Fruit fly (Drosophila melanogaster) whole organism, embryonic: Measurements from ENCODE around the gene CG43156.

Source experiments
- Antp ChIP-seq: fragments of 200-800 bp; sonication (Bioruptor generic); optimal IDR thresholded peaks from 3 replicates; lab custom pipeline; 2016; ENCODE audit warnings: missing biosample characterization, missing genetic modification characterization
- Bteb2 ChIP-seq: fragments of 200-800 bp; sonication (Bioruptor generic); optimal IDR thresholded peaks from 2 replicates; lab custom pipeline; 2016; ENCODE audit warnings: missing biosample characterization, missing genetic modification characterization
- CG10267 ChIP-seq: fragments of 200-800 bp; sonication (Bioruptor generic); optimal IDR thresholded peaks from 2 replicates; lab custom pipeline; 2018; ENCODE audit warnings: missing biosample characterization, mild to moderate bottlenecking, missing genetic modification characterization, moderate library complexity
- CG10366 ChIP-seq: fragments of 200-800 bp; sonication (Bioruptor generic); IDR thresholded peaks from 2 replicates; pipeline ENCODE4 v1.3.6; 2022; ENCODE audit warnings: missing biosample characterization, missing genetic modification characterization
- CG11456 ChIP-seq: fragments of 200-800 bp; sonication (Bioruptor generic); IDR thresholded peaks from 3 replicates; pipeline ENCODE4 v1.3.6; 2022; ENCODE audit warnings: missing biosample characterization, missing genetic modification characterization
- CG12942 ChIP-seq: fragments of 200-800 bp; sonication (Bioruptor generic); optimal IDR thresholded peaks from 3 replicates; lab custom pipeline; 2016; ENCODE audit warnings: missing biosample characterization, missing genetic modification characterization
- CG13424 ChIP-seq: fragments of 200-800 bp; sonication (Bioruptor generic); optimal IDR thresholded peaks from 2 replicates; lab custom pipeline; 2019; ENCODE audit warnings: missing biosample characterization, mild to moderate bottlenecking, missing genetic modification characterization, moderate library complexity
- CG16863 ChIP-seq: fragments of 200-800 bp; sonication (Bioruptor generic); optimal IDR thresholded peaks from 3 replicates; lab custom pipeline; 2016; ENCODE audit warnings: missing biosample characterization, missing genetic modification characterization
- CG17186 ChIP-seq: fragments of 200-800 bp; sonication (Bioruptor generic); optimal IDR thresholded peaks from 3 replicates; lab custom pipeline; 2017; ENCODE audit warnings: missing biosample characterization, missing genetic modification reagents, missing genetic modification characterization
- CG34376 ChIP-seq: fragments of 200-800 bp; sonication (Bioruptor generic); optimal IDR thresholded peaks from 2 replicates; lab custom pipeline; 2018; ENCODE audit warnings: missing biosample characterization, mild to moderate bottlenecking, missing genetic modification characterization
- CG42726 ChIP-seq: fragments of 200-800 bp; sonication (Bioruptor generic); IDR thresholded peaks from 2 replicates; pipeline ENCODE4 v1.3.6; 2022; ENCODE audit warnings: missing biosample characterization, missing genetic modification characterization; ENCODE audit not compliant: partially characterized antibody
- CG4820 ChIP-seq: fragments of 200-800 bp; sonication (Bioruptor generic); optimal IDR thresholded peaks from 3 replicates; lab custom pipeline; 2016; ENCODE audit warnings: missing biosample characterization, missing genetic modification characterization
- CG6683 ChIP-seq: fragments of 200-800 bp; sonication (Bioruptor generic); optimal IDR thresholded peaks from 2 replicates; lab custom pipeline; 2017; ENCODE audit warnings: missing biosample characterization, mild to moderate bottlenecking, missing genetic modification characterization, missing genetic modification reagents
- CG7556 ChIP-seq: fragments of 200-800 bp; sonication (Bioruptor generic); optimal IDR thresholded peaks from 2 replicates; lab custom pipeline; 2017; ENCODE audit warnings: missing biosample characterization, mild to moderate bottlenecking, missing genetic modification characterization
- CG7786 ChIP-seq: fragments of 200-800 bp; sonication (Bioruptor generic); optimal IDR thresholded peaks from 2 replicates; lab custom pipeline; 2016; ENCODE audit warnings: missing biosample characterization, missing genetic modification characterization
- CG7839 ChIP-seq: fragments of 200-800 bp; sonication (Bioruptor generic); optimal IDR thresholded peaks from 3 replicates; lab custom pipeline; 2018; ENCODE audit warnings: missing biosample characterization, mild to moderate bottlenecking, missing genetic modification characterization, moderate library complexity
- CG8478 ChIP-seq: fragments of >200 bp; optimal IDR thresholded peaks from 2 replicates; lab custom pipeline; 2018
- CG9797 ChIP-seq: fragments of 200-800 bp; sonication (Bioruptor generic); optimal IDR thresholded peaks from 3 replicates; lab custom pipeline; 2018; ENCODE audit warnings: missing biosample characterization, mild to moderate bottlenecking, missing genetic modification characterization
- CG9876 ChIP-seq: fragments of 200-800 bp; sonication (Bioruptor generic); optimal IDR thresholded peaks from 2 replicates; lab custom pipeline; 2016; ENCODE audit warnings: missing biosample characterization, missing genetic modification characterization
- CrebB ChIP-seq: fragments of 200-800 bp; sonication (Bioruptor generic); optimal IDR thresholded peaks from 3 replicates; lab custom pipeline; 2018; ENCODE audit warnings: missing biosample characterization, mild to moderate bottlenecking, missing genetic modification characterization
- Ets97D ChIP-seq: fragments of 200-800 bp; sonication (Bioruptor generic); optimal IDR thresholded peaks from 3 replicates; lab custom pipeline; 2016; ENCODE audit warnings: missing biosample characterization, missing genetic modification characterization
- Fer1 ChIP-seq: fragments of 200-800 bp; sonication (Bioruptor generic); optimal IDR thresholded peaks from 2 replicates; lab custom pipeline; 2017; ENCODE audit warnings: missing biosample characterization, mild to moderate bottlenecking, missing genetic modification characterization
- Fer2 ChIP-seq: fragments of 200-800 bp; sonication (Bioruptor generic); optimal IDR thresholded peaks from 2 replicates; lab custom pipeline; 2018; ENCODE audit warnings: missing biosample characterization, mild to moderate bottlenecking, missing genetic modification characterization, moderate library complexity
- Fer3 ChIP-seq: fragments of 200-800 bp; sonication (Bioruptor generic); optimal IDR thresholded peaks from 2 replicates; lab custom pipeline; 2018; ENCODE audit warnings: missing biosample characterization, mild to moderate bottlenecking, missing genetic modification characterization, moderate library complexity
- Gsc ChIP-seq: fragments of 200-800 bp; sonication (Bioruptor generic); IDR thresholded peaks from 2 replicates; pipeline ENCODE4 v1.3.6; 2022; ENCODE audit warnings: missing biosample characterization, missing genetic modification characterization
- HHEX ChIP-seq: fragments of 200-800 bp; sonication (Bioruptor generic); optimal IDR thresholded peaks from 3 replicates; lab custom pipeline; 2017; ENCODE audit warnings: missing biosample characterization, mild to moderate bottlenecking, missing genetic modification characterization, missing genetic modification reagents
- HLH4C ChIP-seq: fragments of 200-800 bp; sonication (Bioruptor generic); IDR thresholded peaks from 3 replicates; pipeline ENCODE4 v1.3.6; 2022; ENCODE audit warnings: missing biosample characterization, missing genetic modification characterization; ENCODE audit not compliant: partially characterized antibody
- Hmr ChIP-seq: fragments of 200-800 bp; sonication (Bioruptor generic); optimal IDR thresholded peaks from 3 replicates; lab custom pipeline; 2017; ENCODE audit warnings: mild to moderate bottlenecking, missing biosample characterization, missing genetic modification reagents, missing genetic modification characterization
- NK7.1 ChIP-seq: fragments of 200-800 bp; sonication (Bioruptor generic); optimal IDR thresholded peaks from 3 replicates; lab custom pipeline; 2016; ENCODE audit warnings: missing biosample characterization, missing genetic modification characterization
- Neu2 ChIP-seq: fragments of 200-800 bp; sonication (Bioruptor generic); optimal IDR thresholded peaks from 3 replicates; lab custom pipeline; 2016; ENCODE audit warnings: missing biosample characterization, missing genetic modification characterization, borderline replicate concordance
- Opbp ChIP-seq: fragments of 200-800 bp; sonication (Bioruptor generic); IDR thresholded peaks from 3 replicates; pipeline ENCODE4 v1.3.6; 2022; ENCODE audit warnings: missing biosample characterization, missing genetic modification characterization; ENCODE audit not compliant: partially characterized antibody
- Rfx ChIP-seq: fragments of 200-800 bp; sonication (Bioruptor generic); IDR thresholded peaks from 2 replicates; pipeline ENCODE4 v1.3.6; 2022; ENCODE audit warnings: missing biosample characterization, missing genetic modification characterization
- hb ChIP-seq: fragments of 200-800 bp; sonication (Bioruptor generic); IDR thresholded peaks from 3 replicates; pipeline ENCODE4 v1.3.6; 2022; ENCODE audit warnings: missing biosample characterization, missing genetic modification characterization; ENCODE audit not compliant: partially characterized antibody
- her ChIP-seq: fragments of 200-800 bp; sonication (Bioruptor generic); optimal IDR thresholded peaks from 2 replicates; lab custom pipeline; 2016; ENCODE audit warnings: missing biosample characterization, missing genetic modification characterization
- hkb ChIP-seq, 2 experiments: fragments of 200-800 bp in 1 of 2; fragments of >200 bp in 1 of 2; sonication (Bioruptor generic) in 1 of 2; IDR thresholded peaks in 1 of 2; optimal IDR thresholded peaks in 1 of 2; 2 replicates each; pipeline versions ENCODE4 v1.3.6 to Lab custom; 2017 to 2022; ENCODE audit warnings: missing biosample characterization in 1 of 2, missing genetic modification characterization in 1 of 2
- ind ChIP-seq: fragments of 200-800 bp; sonication (Bioruptor generic); optimal IDR thresholded peaks from 3 replicates; lab custom pipeline; 2016; ENCODE audit warnings: missing biosample characterization, missing genetic modification characterization
- jumu ChIP-seq: fragments of 200-800 bp; sonication (Bioruptor generic); optimal IDR thresholded peaks from 3 replicates; lab custom pipeline; 2016; ENCODE audit warnings: missing biosample characterization, missing genetic modification characterization
- kay ChIP-seq: fragments of 200-800 bp; sonication (Bioruptor generic); optimal IDR thresholded peaks from 2 replicates; lab custom pipeline; 2016; ENCODE audit warnings: missing biosample characterization, missing genetic modification characterization
- knrl ChIP-seq: fragments of 200-800 bp; sonication (Bioruptor generic); IDR thresholded peaks from 3 replicates; pipeline ENCODE4 v1.3.6; 2022; ENCODE audit warnings: missing biosample characterization, missing genetic modification characterization; ENCODE audit not compliant: partially characterized antibody
- maf-S ChIP-seq: fragments of 200-800 bp; sonication (Bioruptor generic); optimal IDR thresholded peaks from 2 replicates; lab custom pipeline; 2016; ENCODE audit warnings: missing biosample characterization, missing genetic modification characterization
- nerfin-1 ChIP-seq: fragments of 200-800 bp; sonication (Bioruptor generic); optimal IDR thresholded peaks from 3 replicates; lab custom pipeline; 2019; ENCODE audit warnings: missing biosample characterization, mild to moderate bottlenecking, missing genetic modification characterization, moderate library complexity
- nerfin-2 ChIP-seq: fragments of 200-800 bp; sonication (Bioruptor generic); IDR thresholded peaks from 2 replicates; pipeline ENCODE4 v1.3.6; 2022; ENCODE audit warnings: missing biosample characterization, missing genetic modification characterization; ENCODE audit not compliant: partially characterized antibody
- prd ChIP-seq, 3 experiments: fragments of >200 bp in 2 of 3; fragments of 200-800 bp in 1 of 3; sonication (Bioruptor generic) in 1 of 3; optimal IDR thresholded peaks in 2 of 3; IDR thresholded peaks in 1 of 3; 2 replicates in 2 of 3; 3 replicates in 1 of 3; pipeline versions ENCODE4 v1.3.6 to Lab custom; 2017 to 2022; ENCODE audit warnings: missing biosample characterization in 1 of 3, missing genetic modification characterization in 1 of 3
- sim ChIP-seq: fragments of 200-800 bp; sonication (Bioruptor generic); IDR thresholded peaks from 2 replicates; pipeline ENCODE4 v1.3.6; 2022; ENCODE audit warnings: missing biosample characterization, missing genetic modification characterization
- sqz ChIP-seq: fragments of 200-800 bp; sonication (Bioruptor generic); optimal IDR thresholded peaks from 3 replicates; lab custom pipeline; 2018; ENCODE audit warnings: missing biosample characterization, mild to moderate bottlenecking, missing genetic modification characterization
- sug ChIP-seq: fragments of 200-800 bp; optimal IDR thresholded peaks from 2 replicates; lab custom pipeline; 2019; ENCODE audit warnings: missing biosample characterization, mild to moderate bottlenecking, missing genetic modification characterization, moderate library complexity
- tgo ChIP-seq: fragments of 200-800 bp; sonication (Bioruptor generic); IDR thresholded peaks from 3 replicates; pipeline ENCODE4 v1.3.6; 2022; ENCODE audit warnings: missing biosample characterization, missing genetic modification characterization
- wek ChIP-seq: fragments of 200-800 bp; sonication (Bioruptor generic); optimal IDR thresholded peaks from 3 replicates; lab custom pipeline; 2018; ENCODE audit warnings: missing biosample characterization, mild to moderate bottlenecking, missing genetic modification characterization, moderate library complexity
- zen2 ChIP-seq: fragments of 200-800 bp; sonication (Bioruptor generic); IDR thresholded peaks from 3 replicates; pipeline ENCODE4 v1.3.6; 2022; ENCODE audit warnings: missing biosample characterization, missing genetic modification characterization; ENCODE audit not compliant: partially characterized antibody

Gene CG43156

DNA sequence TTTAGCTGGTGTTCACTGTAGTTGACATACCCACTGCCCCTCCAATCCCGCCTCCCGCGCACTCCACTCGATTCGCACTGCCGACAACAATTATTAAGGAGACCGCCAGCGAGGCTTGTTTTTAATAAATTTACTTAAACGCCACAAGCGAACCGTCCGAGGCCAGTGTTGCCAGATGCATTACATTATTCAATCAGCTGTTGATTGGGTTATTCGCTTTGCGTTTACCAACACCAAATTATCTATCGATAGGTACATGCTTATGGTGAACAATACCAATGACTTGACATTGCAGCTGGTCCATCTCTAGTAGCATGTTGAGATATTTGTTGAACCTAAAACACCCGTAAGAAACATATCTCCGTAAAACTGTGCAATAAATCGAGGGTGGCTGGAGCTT lies 19.7 kb downstream of the CG43156 start, which contains the start of the genes CG10353 and SelG (continued):
- no peak for TF ChIP-seq CG6683
- TF ChIP-seq CG11456 (GFP tag; lab: Robert Waterston, UW), result peak; percentile 54; the same call in 1 of the 3 replicates
- peak; percentile 17 for TF ChIP-seq CG7839 (tag; lab: Kevin White, UChicago)
- peak; percentile 70 for TF ChIP-seq HLH4C (GFP tag; lab: Robert Waterston, UW)
- TF ChIP-seq Ets97D (GFP tag; lab: Kevin White, UChicago), result peak; percentile 65
- TF ChIP-seq wek (GFP tag; lab: Kevin White, UChicago), result peak; percentile 54
- no peak for TF ChIP-seq CG8478 (lab: Kevin White, UChicago)
- TF ChIP-seq jumu, result peak; percentile 36
- peak; percentile 95 for TF ChIP-seq CG10267 (tag; lab: Kevin White, UChicago)
- TF ChIP-seq maf-S, result peak; percentile 44
- peak; percentile 29 for TF ChIP-seq CG9797 (GFP tag; lab: Kevin White, UChicago)
- TF ChIP-seq ind (GFP tag; lab: Kevin White, UChicago), result peak; percentile 34
- peak; percentile 44 for TF ChIP-seq Fer1 (GFP tag; lab: Kevin White, UChicago)
- TF ChIP-seq CG17186 (GFP tag; lab: Kevin White, UChicago), result peak; percentile 17
- TF ChIP-seq CG7786 (GFP tag; lab: Kevin White, UChicago), result peak; percentile 43
- TF ChIP-seq CG10366 (GFP tag; lab: Robert Waterston, UW), result 0 out of 2 replicates have a peak, but pooled peaks have one; percentile 11
- peak; percentile 31 for TF ChIP-seq sug (tag; lab: Kevin White, UChicago)
- TF ChIP-seq CG7556 (GFP tag; lab: Kevin White, UChicago), result no peak
- peak; percentile 21 for TF ChIP-seq CrebB
- peak; percentile 27 for TF ChIP-seq NK7.1
- no peak for TF ChIP-seq CG9876 (GFP tag; lab: Kevin White, UChicago)
- peak; percentile 32 for TF ChIP-seq Hmr (GFP tag; lab: Kevin White, UChicago)
- TF ChIP-seq knrl (GFP tag; lab: Robert Waterston, UW), result peak; percentile 83
- no peak for TF ChIP-seq sim (GFP tag; lab: Robert Waterston, UW)
- no peak for TF ChIP-seq hkb (optimal IDR thresholded peaks at IDR 0.05; lab: Kevin White, UChicago)
- no peak for TF ChIP-seq hkb (GFP tag; IDR thresholded peaks at IDR 0.05; lab: Robert Waterston, UW)
- peak; percentile 89 for TF ChIP-seq Opbp (GFP tag; lab: Robert Waterston, UW)
- TF ChIP-seq nerfin-2 (GFP tag; lab: Robert Waterston, UW), result peak; percentile 56; the same call in 1 of the 2 replicates
- TF ChIP-seq Bteb2 (GFP tag; lab: Kevin White, UChicago), result peak; percentile 41
- peak; percentile 20; the same call in 1 of the 3 replicates for TF ChIP-seq tgo (GFP tag; lab: Robert Waterston, UW)
- no peak for TF ChIP-seq CG4820
- no peak for TF ChIP-seq prd (optimal IDR thresholded peaks at IDR 0.05; lab: Kevin White, UChicago)
- TF ChIP-seq prd (GFP tag; IDR thresholded peaks at IDR 0.05; lab: Robert Waterston, UW), result 0 out of 3 replicates have a peak, but pooled peaks have one; percentile 12
- peak; percentile 13 for TF ChIP-seq CG13424 (tag; lab: Kevin White, UChicago)
- TF ChIP-seq CG42726, result peak; percentile 70; the same call in 1 of the 2 replicates
- TF ChIP-seq Neu2 (GFP tag; lab: Kevin White, UChicago), result no peak
- peak; percentile 36 for TF ChIP-seq CG12942
- no peak for TF ChIP-seq Gsc (GFP tag; lab: Robert Waterston, UW)
- peak; percentile 57 for TF ChIP-seq her (GFP tag; lab: Kevin White, UChicago)
- TF ChIP-seq sqz (GFP tag; lab: Kevin White, UChicago), result peak; percentile 21
- peak; percentile 48 for TF ChIP-seq nerfin-1 (tag; lab: Kevin White, UChicago)
- peak; percentile 66 for TF ChIP-seq Antp (GFP tag; lab: Kevin White, UChicago)
- TF ChIP-seq HHEX (GFP tag; lab: Kevin White, UChicago), result peak; percentile 2
- no peak for TF ChIP-seq Fer2 (tag; lab: Kevin White, UChicago)
- TF ChIP-seq CG34376 (GFP tag; lab: Kevin White, UChicago), result peak; percentile 44
- peak; percentile 10 for TF ChIP-seq CG16863 (GFP tag; lab: Kevin White, UChicago)
- peak; percentile 75 for TF ChIP-seq hb (GFP tag; lab: Robert Waterston, UW)
- peak; percentile 59 for TF ChIP-seq Rfx (GFP tag; lab: Robert Waterston, UW)
- TF ChIP-seq Fer3 (tag; lab: Kevin White, UChicago), result no peak
- no peak for TF ChIP-seq kay (GFP tag; lab: Kevin White, UChicago)
- TF ChIP-seq zen2 (GFP tag; lab: Robert Waterston, UW), result peak; percentile 90
